Worm (Caenorhabditis elegans): ENCODE data around the gene ahsa-1.

Gene ahsa-1

DNA sequence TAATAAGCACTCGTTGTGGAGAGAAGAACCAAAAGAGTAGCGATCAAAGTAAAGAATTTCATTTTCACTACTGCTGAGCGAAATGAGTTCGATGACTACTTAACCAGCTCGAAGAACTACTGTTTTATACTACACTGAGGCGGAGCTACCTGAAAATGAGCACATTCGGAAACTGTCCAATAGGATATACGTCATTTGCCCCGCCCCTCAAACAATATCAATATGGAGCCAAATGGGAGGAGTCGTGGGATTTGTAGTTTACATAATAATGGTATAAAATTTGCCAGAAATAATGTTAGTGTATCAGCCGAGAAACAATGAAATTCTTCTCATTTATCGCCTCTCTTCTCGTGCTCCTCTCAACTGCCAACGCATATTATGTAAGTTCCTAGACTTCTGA, 4.3 kb upstream of the ahsa-1 start, which contains the start of the genes C01G10.5 and C01G10.4:
TSS of gene C01G10.5 (minus strand) at position 101 of the 400 bp plus-strand sequence.
TSS of gene C01G10.4 (plus strand) at position 303 of the 400 bp plus-strand sequence.
- TF ChIP-seq unc-62 (GFP tag; optimal IDR thresholded peaks at IDR 0.05): no peak

DNA sequence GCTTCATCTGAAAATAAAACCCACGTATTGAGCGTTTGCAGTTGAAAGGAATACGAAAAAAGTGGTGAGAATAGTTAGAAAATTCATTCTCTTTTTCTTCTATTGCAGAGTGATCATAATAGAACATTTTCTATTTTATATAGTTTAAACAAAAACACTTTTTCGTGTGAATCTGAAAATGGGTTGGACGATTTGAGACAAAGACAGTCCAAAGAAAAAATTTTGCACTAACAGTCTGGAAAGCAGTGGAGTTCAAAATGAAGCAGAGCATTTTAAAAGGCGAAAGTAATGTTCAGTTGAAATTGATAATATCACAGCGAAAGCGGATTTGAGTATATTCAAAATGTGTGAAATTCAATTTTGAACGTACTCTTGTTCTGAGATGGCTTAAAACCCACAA, 3.4 kb upstream of the ahsa-1 start, which contains the start of gene C01G10.18:
TSS of gene C01G10.18 (minus strand) at position 101 of the 400 bp plus-strand sequence.
- no peak for TF ChIP-seq unc-62 (GFP tag; optimal IDR thresholded peaks at IDR 0.05)

DNA sequence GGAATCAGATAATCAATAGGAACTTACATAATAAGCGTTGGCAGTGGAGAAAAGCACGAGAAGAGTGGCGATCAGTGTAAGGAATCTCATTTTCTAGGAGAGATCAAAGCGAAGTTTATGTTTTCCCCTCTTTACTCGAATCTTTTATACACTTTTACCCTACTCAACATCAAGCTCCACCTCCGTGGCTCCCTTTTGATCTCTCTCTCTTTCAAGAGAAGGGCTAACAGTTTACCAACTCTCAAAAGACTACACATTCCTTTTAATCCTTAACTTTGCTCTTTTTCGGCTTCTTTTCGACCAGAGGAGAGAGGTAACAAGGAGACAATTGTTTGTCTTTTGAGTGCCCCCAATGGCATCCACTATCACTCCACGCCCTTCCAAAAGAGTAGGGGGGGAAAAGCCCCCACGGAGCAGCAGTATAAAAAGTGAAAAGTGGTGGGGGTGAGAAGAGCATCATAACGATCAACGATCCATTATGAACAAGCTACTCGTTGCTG, 2.1 kb upstream of the ahsa-1 start, which contains the start of the genes C01G10.15 and C01G10.6:
TSS of gene C01G10.15 (minus strand) at position 101 of the 500 bp plus-strand sequence.
TSS of gene C01G10.6 (plus strand) at position 450 of the 500 bp plus-strand sequence.
- TF ChIP-seq unc-62 (GFP tag; optimal IDR thresholded peaks at IDR 0.05): no peak

DNA sequence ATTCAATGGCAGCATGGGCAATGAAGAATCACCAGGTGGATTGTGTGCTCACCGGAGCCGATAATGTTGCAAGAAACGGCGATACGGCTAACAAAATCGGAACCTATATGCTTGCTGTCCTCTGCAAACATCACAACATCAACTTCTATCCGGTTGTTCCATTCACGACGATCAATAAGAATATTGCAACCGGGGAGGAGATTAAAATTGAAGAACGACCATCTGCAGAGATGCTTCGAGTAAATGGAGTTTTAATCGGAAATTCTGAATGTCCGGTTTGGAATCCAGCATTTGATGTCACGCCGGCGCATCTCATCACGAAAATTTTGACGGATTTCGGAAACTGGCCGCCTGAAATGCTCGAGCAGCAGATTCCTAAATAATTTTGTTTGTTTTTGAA, 1.5 kb downstream of the ahsa-1 start:
- TF ChIP-seq unc-62 (GFP tag; optimal IDR thresholded peaks at IDR 0.05): no peak

DNA sequence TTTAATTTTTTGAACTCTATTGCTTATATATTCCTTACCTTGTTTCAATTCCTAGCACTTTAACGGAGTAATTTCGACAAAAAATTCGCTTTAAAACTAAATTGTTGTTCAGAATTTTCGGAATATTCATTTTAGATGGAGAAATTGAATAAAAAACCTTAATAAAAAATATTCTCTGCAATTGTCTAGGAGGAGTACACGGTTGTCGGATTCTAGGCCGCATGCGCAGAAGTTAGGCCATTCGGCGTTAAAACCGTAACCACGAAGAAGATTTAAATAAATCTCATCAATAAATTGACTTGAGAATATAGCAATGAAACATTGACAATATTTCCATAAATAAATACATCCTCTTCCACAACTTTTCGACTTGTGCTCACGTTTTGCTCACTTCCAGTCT, 2.9 kb downstream of the ahsa-1 start, which contains the start of the genes C01G10.10 and C01G10.9:
TSS of gene C01G10.10 (minus strand) at position 151 of the 400 bp plus-strand sequence.
TSS of gene C01G10.9 (plus strand) at position 240 of the 400 bp plus-strand sequence.
- TF ChIP-seq unc-62 (GFP tag; optimal IDR thresholded peaks at IDR 0.05): no peak

DNA sequence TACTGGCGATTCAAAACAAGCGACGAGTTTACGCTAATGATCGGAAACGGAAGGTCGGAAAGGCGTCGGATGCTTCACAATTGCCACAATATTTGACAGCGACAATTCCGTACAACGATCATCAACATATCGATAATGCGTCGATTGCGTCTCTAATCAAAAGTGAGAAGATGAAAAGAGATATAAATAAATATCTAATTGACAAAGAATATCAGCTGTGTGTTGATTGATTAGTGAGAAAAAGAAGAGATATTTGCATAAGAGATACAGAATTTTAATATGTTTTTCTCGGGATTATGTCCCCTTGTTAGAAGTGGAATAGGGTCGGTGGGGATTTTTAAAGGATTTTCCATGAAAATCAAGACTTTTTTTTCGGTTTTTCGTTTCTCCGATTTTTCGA, 6.6 kb downstream of the ahsa-1 start:
- no peak for TF ChIP-seq unc-62 (GFP tag; optimal IDR thresholded peaks at IDR 0.05)

DNA sequence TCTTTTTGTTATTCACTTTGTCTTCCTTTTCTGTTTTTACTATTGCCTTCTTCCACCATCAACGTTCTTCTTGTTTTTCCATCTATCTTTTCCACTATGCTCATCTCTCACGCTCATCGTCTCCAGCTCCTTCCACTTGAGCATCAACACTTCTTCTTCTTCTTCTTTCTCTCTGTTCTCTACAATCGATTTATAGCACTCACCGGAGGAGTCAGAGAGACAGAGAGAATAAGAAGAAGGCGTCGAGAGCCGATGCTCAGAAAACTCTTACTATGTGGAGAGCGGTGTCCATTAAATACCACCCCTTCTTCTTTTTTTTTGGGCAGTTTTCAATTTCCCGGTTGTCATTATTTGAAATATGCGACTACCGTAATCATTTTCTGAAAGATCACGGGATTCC, 10.3 kb downstream of the ahsa-1 start:
- no peak for TF ChIP-seq unc-62 (GFP tag; optimal IDR thresholded peaks at IDR 0.05)

DNA sequence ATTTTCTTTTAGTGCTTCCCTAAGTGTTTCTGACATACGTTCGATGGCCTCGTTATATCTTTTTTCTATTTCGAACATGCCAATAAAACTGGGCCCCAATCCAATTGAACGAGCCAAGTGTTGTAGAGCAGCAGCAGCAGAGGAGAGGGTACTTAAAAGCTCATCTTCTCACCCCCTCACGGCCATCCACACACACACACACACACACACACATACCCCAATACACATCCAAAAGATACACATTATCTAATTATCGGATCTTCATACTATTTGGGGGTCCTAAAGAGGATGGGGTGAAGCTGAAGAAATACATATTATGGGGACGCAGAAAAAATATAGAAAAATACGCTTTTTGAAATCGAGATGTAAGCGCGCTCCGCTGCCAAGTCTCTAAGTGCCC, 12.4 kb downstream of the ahsa-1 start:
- no peak for TF ChIP-seq unc-62 (GFP tag; optimal IDR thresholded peaks at IDR 0.05)

DNA sequence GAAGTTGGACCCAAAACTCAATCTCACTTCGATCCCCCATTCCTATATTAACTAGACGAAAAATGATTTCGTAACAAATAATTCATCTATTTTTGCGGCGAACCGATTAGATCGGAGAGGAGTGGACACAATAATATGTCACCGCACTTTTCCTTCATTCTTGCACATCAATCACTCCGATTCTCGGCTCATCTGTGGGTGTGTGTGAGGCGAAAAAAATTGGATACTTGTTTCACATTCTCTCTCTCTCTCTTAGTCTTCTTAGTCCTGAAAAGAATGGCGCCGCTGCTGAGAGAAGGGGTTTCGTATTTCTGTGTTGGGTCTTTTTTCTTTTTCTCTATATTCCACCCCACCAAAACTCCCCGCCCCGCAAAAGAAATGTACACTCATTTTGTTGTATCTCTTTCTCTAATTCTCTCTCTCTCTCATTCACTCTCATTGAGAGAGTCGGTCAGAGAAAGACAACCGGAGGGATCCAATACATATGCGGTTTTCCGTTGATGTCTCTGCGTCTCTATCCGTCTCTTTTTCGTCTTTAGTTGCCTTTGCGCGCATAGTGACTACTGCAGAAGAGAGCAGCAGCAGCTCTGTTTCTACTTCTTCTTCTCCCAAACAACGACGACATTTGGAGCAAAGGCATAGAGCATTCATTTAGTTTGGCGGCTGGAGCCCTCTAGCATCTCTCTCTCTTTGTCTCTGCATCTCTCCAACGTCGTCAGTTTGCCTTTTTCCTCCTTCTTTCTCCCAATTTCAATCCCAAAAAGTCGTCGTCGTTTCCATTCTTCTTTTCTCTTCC, 14.0 kb downstream of the ahsa-1 start, which contains the start of gene unc-76:
TSS of gene unc-76 (plus strand) at position 746 of the 796 bp plus-strand sequence.
- TF ChIP-seq unc-62 (GFP tag; optimal IDR thresholded peaks at IDR 0.05): no peak

DNA sequence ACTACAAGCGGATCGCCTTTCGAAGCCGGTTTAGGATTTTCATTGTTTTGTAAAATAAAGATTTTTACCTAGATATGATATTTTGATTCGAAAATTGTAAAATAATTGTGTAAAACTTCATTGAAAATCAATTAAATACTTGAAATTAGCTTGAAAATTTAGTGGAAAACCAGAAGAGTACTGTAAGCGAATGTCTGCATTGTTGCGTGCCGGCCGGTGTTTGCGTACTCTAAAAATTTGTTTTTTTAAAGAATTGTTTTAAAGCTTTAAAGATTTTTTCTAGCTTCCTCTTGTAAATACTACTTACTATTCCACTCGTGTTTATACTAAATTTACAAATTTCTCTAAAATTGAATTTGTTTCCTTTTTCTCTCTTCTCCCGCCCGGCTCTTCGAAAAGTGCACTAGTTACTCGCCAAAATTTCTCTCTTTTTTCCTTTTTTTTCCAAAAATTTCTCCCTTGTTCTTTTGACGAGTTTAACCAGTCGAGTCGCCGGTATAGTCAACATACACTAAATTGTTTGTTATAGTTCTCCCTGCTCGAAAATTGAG, 15.7 kb downstream of the ahsa-1 start:
- no peak for TF ChIP-seq unc-62 (GFP tag; optimal IDR thresholded peaks at IDR 0.05)

DNA sequence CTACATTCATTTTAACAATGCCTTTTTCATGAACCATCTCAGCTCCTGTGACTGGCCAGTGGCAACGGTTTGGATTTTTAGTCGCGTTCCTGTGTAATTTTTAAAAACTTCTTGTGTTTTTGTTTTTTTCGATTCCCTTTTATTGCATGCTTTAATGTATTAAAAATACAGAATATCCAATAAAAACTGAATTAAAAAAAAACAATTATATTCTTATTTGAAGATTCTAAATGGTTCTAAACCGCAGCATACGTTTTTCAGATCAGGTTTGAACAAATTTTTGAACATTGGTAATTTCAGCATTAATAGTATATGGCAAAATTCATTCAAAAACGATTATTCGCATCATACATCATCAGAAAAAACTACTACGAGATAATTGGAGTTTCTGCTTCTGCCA, 16.8 kb downstream of the ahsa-1 start, which contains the start of gene dnj-3:
TSS of gene dnj-3 (plus strand) at position 301 of the 400 bp plus-strand sequence.
- TF ChIP-seq unc-62 (GFP tag; optimal IDR thresholded peaks at IDR 0.05): no peak

DNA sequence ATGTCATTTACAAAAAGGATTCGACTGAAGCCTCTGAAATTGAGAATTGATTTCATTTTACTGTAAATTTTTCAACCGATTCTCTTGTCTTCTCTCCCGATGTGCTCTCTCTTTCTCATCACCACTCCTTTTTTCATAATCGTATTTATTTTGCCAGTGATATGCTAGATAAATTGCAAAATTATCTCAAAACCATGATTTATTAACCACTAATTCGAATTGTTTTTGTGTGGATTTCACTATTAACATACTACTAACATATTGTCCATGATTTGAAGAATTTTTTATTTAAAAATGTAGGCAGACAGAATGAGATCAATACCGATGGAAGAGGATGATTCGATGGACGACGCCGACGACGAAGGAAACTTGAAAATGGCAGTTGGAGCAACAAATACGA, 18.0 kb downstream of the ahsa-1 start, which contains the start of gene C25D7.10:
TSS of gene C25D7.10 (plus strand) at position 301 of the 400 bp plus-strand sequence.
- TF ChIP-seq unc-62 (GFP tag; optimal IDR thresholded peaks at IDR 0.05): no peak

DNA sequence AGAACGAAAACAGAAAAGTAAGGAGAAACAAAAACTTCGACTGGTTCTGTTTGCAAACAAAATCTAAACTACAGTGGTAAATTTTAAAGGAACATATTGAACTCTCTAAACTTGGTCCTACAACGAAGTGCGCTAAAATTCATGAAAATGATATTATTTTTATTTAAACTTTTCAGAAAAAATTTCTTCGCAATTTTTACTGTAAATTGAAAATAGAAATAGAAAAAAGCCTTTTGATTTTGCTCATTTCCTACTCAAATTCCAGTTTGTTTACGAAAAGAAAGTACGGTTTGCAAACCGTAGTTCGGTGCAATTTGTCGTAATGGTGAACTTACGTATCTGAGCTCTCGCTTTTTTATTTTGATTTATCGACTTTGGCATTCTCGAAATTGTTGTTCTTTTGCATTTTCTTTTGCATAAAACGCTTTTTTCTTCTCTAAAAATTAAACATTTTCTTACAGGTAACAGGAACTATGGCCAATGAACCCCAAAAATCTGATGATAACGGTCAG, 19.3 kb downstream of the ahsa-1 start, which contains the start of gene otub-1:
TSS of gene otub-1 (plus strand) at position 462 of the 512 bp plus-strand sequence.
- TF ChIP-seq unc-62 (GFP tag; optimal IDR thresholded peaks at IDR 0.05): no peak

DNA sequence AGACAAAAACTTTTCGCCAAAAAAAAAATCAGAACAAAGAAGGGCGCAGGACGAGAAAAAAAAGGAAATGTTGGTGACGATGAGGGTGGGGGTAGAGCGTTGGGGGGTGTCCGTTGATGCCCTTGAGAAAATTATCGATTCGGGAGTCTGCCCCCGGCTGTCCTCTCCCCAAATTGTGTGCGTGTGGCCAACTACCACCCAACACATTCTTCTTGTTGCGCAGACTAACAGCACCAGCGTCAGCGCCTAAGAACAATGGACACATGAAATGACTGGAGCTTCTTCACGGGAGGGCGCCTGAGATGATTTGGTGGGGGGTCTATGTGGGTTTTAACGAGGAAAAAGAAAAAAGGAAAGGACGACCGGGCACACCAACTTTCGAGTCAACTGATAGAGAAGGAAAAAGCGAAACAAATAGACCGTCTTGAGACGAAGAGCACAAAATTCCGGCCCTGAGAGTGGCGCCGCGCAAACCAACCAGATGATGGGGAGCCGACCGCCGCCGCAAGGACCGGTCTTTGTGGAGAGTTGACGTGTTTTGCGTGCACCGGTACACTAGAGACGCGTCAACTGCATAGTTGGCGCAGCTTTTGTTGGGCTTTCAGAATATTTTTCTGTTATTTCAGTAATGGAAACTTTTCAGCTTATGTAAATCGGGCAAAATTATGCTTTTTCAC, 20.0 kb downstream of the ahsa-1 start, which contains the start of gene C25D7.9:
TSS of gene C25D7.9 (plus strand) at position 68 of the 677 bp plus-strand sequence.
- no peak for TF ChIP-seq unc-62 (GFP tag; optimal IDR thresholded peaks at IDR 0.05)

DNA sequence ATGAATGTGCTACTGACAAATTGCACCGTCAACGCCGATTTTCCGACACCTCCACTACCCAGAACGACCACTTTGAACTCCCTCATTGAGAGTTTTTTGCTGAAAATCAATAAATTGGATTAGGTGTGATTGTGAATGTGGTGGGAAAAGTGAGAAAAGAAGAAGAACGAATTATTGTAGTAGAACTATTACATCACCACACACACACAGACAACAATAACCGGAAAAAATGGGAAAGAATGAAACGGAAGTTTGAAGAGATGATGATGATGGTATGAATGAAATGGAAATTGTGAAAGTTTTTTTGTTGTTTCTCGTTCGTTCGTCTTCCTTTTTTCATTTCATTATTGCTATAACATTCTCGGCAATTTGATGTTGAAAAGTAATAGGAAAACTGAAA, 21.2 kb downstream of the ahsa-1 start, which contains the start of gene rap-2:
TSS of gene rap-2 (minus strand) at position 101 of the 400 bp plus-strand sequence.
- TF ChIP-seq unc-62 (GFP tag; optimal IDR thresholded peaks at IDR 0.05): no peak
